Fruit fly (Drosophila melanogaster): ENCODE results near the gene ovo.

- TF ChIP-seq usp (GFP tag; optimal IDR thresholded peaks at IDR 0.05) (no peak), psq (optimal IDR thresholded peaks at IDR 0.05) (no peak), pan (optimal IDR thresholded peaks at IDR 0.05) (no peak)
Observed at dm6 chrX:5094387-5094786, 46.3 kb downstream of the ovo start.

Data from whole organism.